Fruit fly (Drosophila melanogaster) Kc167 (cell line): ENCODE measurements around the gene CG14990.

Experiments used
- Sin3A ChIP-seq: fragments of >200 bp; optimal IDR thresholded peaks from 2 replicates; lab custom pipeline; 2018; ENCODE audit warnings: missing external identifiers
- h ChIP-seq: fragments of >200 bp; optimal IDR thresholded peaks from 3 replicates; lab custom pipeline; 2018; ENCODE audit warnings: missing external identifiers
- insv ChIP-seq: fragments of >200 bp; optimal IDR thresholded peaks from 3 replicates; lab custom pipeline; 2018; ENCODE audit warnings: missing external identifiers

- TF ChIP-seq Sin3A (lab: Kevin White, UChicago) = no peak
- TF ChIP-seq insv (lab: Kevin White, UChicago) = no peak
- no peak for TF ChIP-seq h (lab: Kevin White, UChicago)
Measured at dm6 chr3L:4044497-4044896, 48.5 kb upstream of the CG14990 start.
